Worm (Caenorhabditis elegans) whole organism, L3 larva: ENCODE data around the gene usp-33.

ENCODE experiments used
- R02D3.7 ChIP-seq: fragments of 150-350 bp; optimal IDR thresholded peaks from 2 replicates; lab custom pipeline; 2014; ENCODE audit warnings: missing biosample characterization, missing genetic modification characterization
- ZK546.5 ChIP-seq: sonication (generic microtip); optimal IDR thresholded peaks from 2 replicates; lab custom pipeline; 2017; ENCODE audit warnings: missing biosample characterization, missing genetic modification characterization
- aly-2 ChIP-seq: fragments of 150-350 bp; optimal IDR thresholded peaks from 2 replicates; lab custom pipeline; 2014; ENCODE audit warnings: missing biosample characterization, missing genetic modification characterization
- ama-1 ChIP-seq: fragments of 150-350 bp; optimal IDR thresholded peaks from 2 replicates; lab custom pipeline; 2018
- ceh-16 ChIP-seq: sonication (generic microtip); optimal IDR thresholded peaks from 2 replicates; lab custom pipeline; 2017; ENCODE audit warnings: missing biosample characterization, missing genetic modification characterization
- ceh-28 ChIP-seq: fragments of 150-350 bp; optimal IDR thresholded peaks from 2 replicates; lab custom pipeline; 2014; ENCODE audit warnings: missing biosample characterization, missing genetic modification reagents, missing genetic modification characterization
- ceh-82 ChIP-seq: fragments of 150-350 bp; optimal IDR thresholded peaks from 2 replicates; lab custom pipeline; 2014; ENCODE audit warnings: missing biosample characterization, missing genetic modification characterization
- ceh-9 ChIP-seq: sonication (generic microtip); optimal IDR thresholded peaks from 2 replicates; lab custom pipeline; 2018; ENCODE audit warnings: missing biosample characterization, missing genetic modification characterization
- daf-12 ChIP-seq: fragments of 150-350 bp; optimal IDR thresholded peaks from 2 replicates; lab custom pipeline; 2014; ENCODE audit warnings: missing biosample characterization, missing genetic modification reagents, missing genetic modification characterization
- egl-27 ChIP-seq: sonication (generic microtip); optimal IDR thresholded peaks from 4 replicates; lab custom pipeline; 2017; ENCODE audit warnings: missing biosample characterization, missing genetic modification reagents, missing genetic modification characterization
- egl-5 ChIP-seq: fragments of 150-350 bp; optimal IDR thresholded peaks from 2 replicates; lab custom pipeline; 2017; ENCODE audit warnings: missing biosample characterization, missing genetic modification reagents, missing genetic modification characterization, inconsistent platforms
- elt-1 ChIP-seq: fragments of 150-350 bp; optimal IDR thresholded peaks from 2 replicates; lab custom pipeline; 2014; ENCODE audit warnings: missing biosample characterization, missing genetic modification characterization
- elt-2 ChIP-seq: sonication (generic microtip); optimal IDR thresholded peaks from 2 replicates; lab custom pipeline; 2016; ENCODE audit warnings: missing genetic modification reagents, mild to moderate bottlenecking, missing genetic modification characterization, missing compliant biosample characterization
- elt-3 ChIP-seq, 3 experiments: fragments of 150-350 bp in 1 of 3; sonication (generic microtip) in 2 of 3; optimal IDR thresholded peaks; 2 replicates in 2 of 3; 4 replicates in 1 of 3; lab custom pipeline; 2014 to 2017; ENCODE audit warnings: missing biosample characterization in 3 of 3, missing genetic modification characterization in 3 of 3
- eor-1 ChIP-seq, 2 experiments: fragments of 150-350 bp; optimal IDR thresholded peaks; 2 replicates each; lab custom pipeline; 2014 to 2018; ENCODE audit warnings: missing biosample characterization in 2 of 2, missing genetic modification characterization in 2 of 2
- fkh-10 ChIP-seq: sonication (generic microtip); optimal IDR thresholded peaks from 2 replicates; lab custom pipeline; 2017; ENCODE audit warnings: missing biosample characterization, missing genetic modification reagents, missing genetic modification characterization
- fos-1 ChIP-seq: fragments of 150-350 bp; optimal IDR thresholded peaks from 2 replicates; lab custom pipeline; 2014; ENCODE audit warnings: missing biosample characterization, missing genetic modification characterization
- hmg-11 ChIP-seq: sonication (generic microtip); optimal IDR thresholded peaks from 2 replicates; lab custom pipeline; 2016; ENCODE audit warnings: missing genetic modification characterization, missing compliant biosample characterization
- jun-1 ChIP-seq: fragments of 150-350 bp; optimal IDR thresholded peaks from 2 replicates; lab custom pipeline; 2014; ENCODE audit warnings: missing biosample characterization, missing genetic modification reagents, missing genetic modification characterization
- lin-15B ChIP-seq: fragments of 150-350 bp; optimal IDR thresholded peaks from 2 replicates; lab custom pipeline; 2014; ENCODE audit warnings: missing biosample characterization, missing genetic modification characterization
- lin-39 ChIP-seq: fragments of 150-350 bp; optimal IDR thresholded peaks from 2 replicates; lab custom pipeline; 2018; ENCODE audit warnings: missing biosample characterization, missing genetic modification reagents, missing genetic modification characterization
- lsy-12 ChIP-seq: sonication (generic microtip); optimal IDR thresholded peaks from 2 replicates; lab custom pipeline; 2016; ENCODE audit warnings: mild to moderate bottlenecking, missing genetic modification characterization, missing compliant biosample characterization
- mml-1 ChIP-seq: fragments of 150-350 bp; sonication (generic microtip); optimal IDR thresholded peaks from 3 replicates; lab custom pipeline; 2014; ENCODE audit warnings: missing biosample characterization, missing genetic modification characterization
- nfya-1 ChIP-seq: sonication (generic microtip); optimal IDR thresholded peaks from 2 replicates; lab custom pipeline; 2017; ENCODE audit warnings: missing genetic modification characterization, mild to moderate bottlenecking, missing compliant biosample characterization, antibody characterized with exemption, moderate library complexity; ENCODE audit not compliant: insufficient read depth
- nhr-23 ChIP-seq: fragments of 150-350 bp; optimal IDR thresholded peaks from 2 replicates; lab custom pipeline; 2014; ENCODE audit warnings: missing biosample characterization, missing genetic modification reagents, missing genetic modification characterization
- nhr-25 ChIP-seq: sonication (generic microtip); optimal IDR thresholded peaks from 2 replicates; lab custom pipeline; 2017; ENCODE audit warnings: missing biosample characterization, missing genetic modification characterization
- nhr-43 ChIP-seq: sonication (generic microtip); optimal IDR thresholded peaks from 2 replicates; lab custom pipeline; 2016; ENCODE audit warnings: mild to moderate bottlenecking, missing genetic modification characterization, missing compliant biosample characterization; ENCODE audit not compliant: poor library complexity, severe bottlenecking
- nhr-67 ChIP-seq: fragments of 150-350 bp; optimal IDR thresholded peaks from 2 replicates; lab custom pipeline; 2014; ENCODE audit warnings: missing biosample characterization, missing genetic modification characterization
- nhr-76 ChIP-seq: fragments of 150-350 bp; sonication (generic microtip); optimal IDR thresholded peaks from 5 replicates; lab custom pipeline; 2014; ENCODE audit warnings: missing biosample characterization, missing genetic modification characterization
- nhr-77 ChIP-seq: fragments of 150-350 bp; optimal IDR thresholded peaks from 2 replicates; lab custom pipeline; 2014; ENCODE audit warnings: missing biosample characterization, missing genetic modification characterization
- pha-4 ChIP-seq: fragments of 150-350 bp; optimal IDR thresholded peaks from 2 replicates; lab custom pipeline; 2014; ENCODE audit warnings: missing biosample characterization, missing genetic modification reagents, missing genetic modification characterization
- pqm-1 ChIP-seq: fragments of 150-350 bp; optimal IDR thresholded peaks from 2 replicates; lab custom pipeline; 2017; ENCODE audit warnings: missing biosample characterization, missing genetic modification characterization, inconsistent platforms
- sea-2 ChIP-seq: fragments of 150-350 bp; sonication (generic microtip); optimal IDR thresholded peaks from 4 replicates; lab custom pipeline; 2014; ENCODE audit warnings: missing biosample characterization, missing genetic modification reagents, missing genetic modification characterization
- skn-1 ChIP-seq: fragments of 150-350 bp; optimal IDR thresholded peaks from 2 replicates; lab custom pipeline; 2014; ENCODE audit warnings: missing biosample characterization, missing genetic modification characterization
- snpc-4 ChIP-seq: fragments of 150-350 bp; optimal IDR thresholded peaks from 2 replicates; lab custom pipeline; 2014; ENCODE audit warnings: missing biosample characterization, missing genetic modification characterization
- tbx-2 ChIP-seq: sonication (generic microtip); optimal IDR thresholded peaks from 2 replicates; lab custom pipeline; 2016; ENCODE audit warnings: mild to moderate bottlenecking, missing genetic modification characterization, missing compliant biosample characterization
- unc-62 ChIP-seq: fragments of 150-350 bp; sonication (generic microtip); optimal IDR thresholded peaks from 4 replicates; lab custom pipeline; 2014; ENCODE audit warnings: missing biosample characterization, missing genetic modification reagents, missing genetic modification characterization
- ztf-11 ChIP-seq: fragments of 150-350 bp; optimal IDR thresholded peaks from 2 replicates; lab custom pipeline; 2014; ENCODE audit warnings: missing biosample characterization, missing genetic modification characterization
- ztf-4 ChIP-seq: fragments of 150-350 bp; optimal IDR thresholded peaks from 2 replicates; lab custom pipeline; 2014; ENCODE audit warnings: missing biosample characterization, missing genetic modification characterization

The usp-33 gene

ce11 chrX:15567986-15568940 is 22.9 kb upstream of the usp-33 start, which contains the start of gene dyn-1:
dyn-1 (plus strand) TSS chrX:15568890.
- peak; percentile 66 for TF ChIP-seq nfya-1
- TF ChIP-seq daf-12 (tag; lab: Kevin White, UChicago) = no peak
- peak; percentile 65 for TF ChIP-seq nhr-43 (tag; lab: Kevin White, UChicago)
- TF ChIP-seq ztf-4 (tag; lab: Kevin White, UChicago) = no peak
- peak; percentile 47 for TF ChIP-seq lsy-12
- no peak for TF ChIP-seq elt-3 (tag; optimal IDR thresholded peaks at IDR 0.05; lab: Kevin White, UChicago)
- no peak for TF ChIP-seq nhr-76 (tag; lab: Kevin White, UChicago)
- TF ChIP-seq ceh-9 (tag; lab: Kevin White, UChicago) = no peak
- no peak for TF ChIP-seq sea-2 (GFP tag; lab: Kevin White, UChicago)
- TF ChIP-seq jun-1 (tag; lab: Kevin White, UChicago) = peak; percentile 29
- TF ChIP-seq ceh-16 (tag; lab: Kevin White, UChicago) = no peak
- TF ChIP-seq elt-2 (tag; lab: Kevin White, UChicago) = peak; percentile 52
- TF ChIP-seq nhr-67 (tag; lab: Kevin White, UChicago) = no peak
- peak; percentile 80 for TF ChIP-seq snpc-4 (tag; lab: Kevin White, UChicago)
- TF ChIP-seq pha-4 (tag; lab: Kevin White, UChicago) = peak; percentile 62
- TF ChIP-seq pqm-1 = peak; percentile 3
- TF ChIP-seq ama-1 (lab: Kevin White, UChicago) = no peak
- TF ChIP-seq mml-1 = no peak
- TF ChIP-seq skn-1 (tag; lab: Kevin White, UChicago) = no peak
- peak; percentile 88 for TF ChIP-seq nhr-25 (tag; lab: Kevin White, UChicago)
- peak; percentile 22 for TF ChIP-seq tbx-2 (tag; lab: Kevin White, UChicago)
- peak; percentile 9 for TF ChIP-seq ceh-28 (tag; lab: Kevin White, UChicago)
- peak; percentile 39 for TF ChIP-seq lin-15B (tag; lab: Kevin White, UChicago)
- no peak for TF ChIP-seq ztf-11 (tag; lab: Kevin White, UChicago)
- TF ChIP-seq nhr-23 = peak; percentile 69
- peak; percentile 48 for TF ChIP-seq hmg-11 (tag; lab: Kevin White, UChicago)
- peak; percentile 21 for TF ChIP-seq lin-39 (tag; lab: Kevin White, UChicago)
- TF ChIP-seq unc-62 (GFP tag; lab: Kevin White, UChicago) = no peak
- no peak for TF ChIP-seq eor-1 (tag; optimal IDR thresholded peaks at IDR 0.05; lab: Kevin White, UChicago)
- no peak for TF ChIP-seq ZK546.5 (tag; lab: Kevin White, UChicago)
- no peak for TF ChIP-seq aly-2 (tag; lab: Kevin White, UChicago)
- TF ChIP-seq fkh-10 (GFP tag; lab: Kevin White, UChicago) = no peak
- no peak for TF ChIP-seq egl-5
- no peak for TF ChIP-seq nhr-77 (tag; lab: Kevin White, UChicago)
- no peak for TF ChIP-seq egl-27 (tag; lab: Kevin White, UChicago)
- TF ChIP-seq fos-1 (tag; lab: Kevin White, UChicago) = peak; percentile 49
- TF ChIP-seq R02D3.7 = peak; percentile 8
- TF ChIP-seq, all 47 proteins: peak for 17

DNA sequence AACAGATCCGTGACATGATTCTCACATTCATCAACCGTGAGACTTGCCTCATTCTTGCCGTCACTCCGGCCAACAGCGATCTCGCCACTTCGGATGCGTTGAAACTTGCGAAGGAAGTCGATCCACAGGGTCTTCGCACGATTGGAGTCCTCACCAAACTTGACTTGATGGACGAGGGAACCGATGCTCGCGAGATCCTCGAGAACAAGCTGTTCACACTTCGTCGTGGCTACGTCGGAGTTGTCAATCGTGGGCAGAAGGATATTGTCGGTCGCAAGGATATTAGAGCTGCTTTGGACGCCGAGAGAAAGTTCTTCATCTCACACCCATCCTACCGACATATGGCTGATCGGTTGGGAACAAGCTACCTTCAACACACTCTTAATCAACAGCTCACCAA is 21.5 kb upstream of the usp-33 start:
- TF ChIP-seq fkh-10 (GFP tag; lab: Kevin White, UChicago) (no peak), egl-27 (tag; lab: Kevin White, UChicago) (no peak), ceh-9 (tag; lab: Kevin White, UChicago) (no peak), lin-39 (tag; lab: Kevin White, UChicago) (no peak), nfya-1 (no peak), hmg-11 (tag; lab: Kevin White, UChicago) (no peak), fos-1 (tag; lab: Kevin White, UChicago) (no peak), R02D3.7 (no peak), unc-62 (GFP tag; lab: Kevin White, UChicago) (no peak), elt-1 (tag; lab: Kevin White, UChicago) (no peak), ceh-82 (tag; lab: Kevin White, UChicago) (no peak), elt-2 (tag; lab: Kevin White, UChicago) (no peak)
- TF ChIP-seq, all 47 proteins: peak for 0
